Fruit fly (Drosophila melanogaster) whole organism, prepupa: ENCODE measurements around the gene AdamTS-A.

ENCODE experiments used
- CG11294 ChIP-seq: fragments of 200-800 bp; sonication (Bioruptor generic); IDR thresholded peaks from 2 replicates; pipeline ENCODE4 v1.3.6; 2022; ENCODE audit warnings: missing biosample characterization, missing genetic modification characterization
- CG31627 ChIP-seq: fragments of 200-800 bp; sonication (Bioruptor generic); optimal IDR thresholded peaks from 3 replicates; lab custom pipeline; 2016; ENCODE audit warnings: missing biosample characterization, missing genetic modification characterization
- CG6276 ChIP-seq: fragments of 200-800 bp; sonication (Bioruptor generic); optimal IDR thresholded peaks from 2 replicates; lab custom pipeline; 2017; ENCODE audit warnings: missing biosample characterization, mild to moderate bottlenecking, missing genetic modification characterization
- CG6808 ChIP-seq: fragments of 200-800 bp; sonication (Bioruptor generic); optimal IDR thresholded peaks from 3 replicates; lab custom pipeline; 2017; ENCODE audit warnings: missing biosample characterization, missing genetic modification characterization, mild to moderate bottlenecking, moderate library complexity, missing genetic modification reagents
- CG6854 ChIP-seq: fragments of 200-800 bp; sonication (Bioruptor generic); optimal IDR thresholded peaks from 2 replicates; lab custom pipeline; 2017; ENCODE audit warnings: missing biosample characterization, mild to moderate bottlenecking, missing genetic modification characterization
- CG8319 ChIP-seq: fragments of 200-800 bp; sonication (Bioruptor generic); optimal IDR thresholded peaks from 3 replicates; lab custom pipeline; 2016; ENCODE audit warnings: missing biosample characterization, missing genetic modification characterization
- CG9139 ChIP-seq: fragments of 200-800 bp; sonication (Bioruptor generic); optimal IDR thresholded peaks from 3 replicates; lab custom pipeline; 2017; ENCODE audit warnings: missing biosample characterization, mild to moderate bottlenecking, missing genetic modification characterization
- Sox102F ChIP-seq: fragments of 200-800 bp; sonication (Bioruptor generic); optimal IDR thresholded peaks from 2 replicates; lab custom pipeline; 2016; ENCODE audit warnings: missing biosample characterization, mild to moderate bottlenecking, missing genetic modification characterization
- acj6 ChIP-seq: fragments of 200-800 bp; sonication (Bioruptor generic); optimal IDR thresholded peaks from 3 replicates; lab custom pipeline; 2016; ENCODE audit warnings: missing biosample characterization, missing genetic modification characterization
- net ChIP-seq: fragments of 200-800 bp; sonication (Bioruptor generic); optimal IDR thresholded peaks from 3 replicates; lab custom pipeline; 2016; ENCODE audit warnings: missing biosample characterization, missing genetic modification characterization
- topi ChIP-seq: fragments of 200-800 bp; sonication (Bioruptor generic); optimal IDR thresholded peaks from 3 replicates; lab custom pipeline; 2016; ENCODE audit warnings: missing biosample characterization, missing genetic modification characterization

DNA sequence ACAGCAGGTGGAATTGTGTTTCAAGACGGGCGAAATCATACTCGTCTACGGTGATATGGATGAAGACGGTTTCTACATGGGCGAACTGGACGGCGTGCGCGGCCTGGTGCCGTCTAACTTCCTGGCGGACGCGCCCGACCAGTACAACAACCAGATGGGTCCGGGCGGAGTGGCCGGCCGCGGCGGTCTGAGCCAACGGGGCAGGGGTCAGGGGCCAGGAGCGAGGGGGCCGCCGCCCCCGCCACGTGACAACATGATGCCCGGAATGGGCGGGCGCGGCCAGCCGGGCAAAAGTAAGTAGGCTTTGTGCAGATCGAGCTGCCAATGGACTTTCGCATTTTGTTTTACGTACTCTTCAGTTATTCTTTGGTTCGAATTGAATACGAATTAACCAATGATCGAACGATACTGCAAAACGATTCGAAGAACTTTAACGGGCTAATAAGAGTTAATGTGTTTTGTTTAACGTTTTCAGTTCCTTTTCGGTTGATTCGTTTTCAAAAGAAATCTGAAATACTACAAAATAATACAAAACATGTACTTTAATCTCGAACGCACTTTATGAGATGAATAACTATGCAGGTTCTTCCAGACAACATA, 82.7 kb downstream of the AdamTS-A start:
- no peak for TF ChIP-seq CG6854 (GFP tag; lab: Kevin White, UChicago)
- TF ChIP-seq CG6808 (GFP tag; lab: Kevin White, UChicago) = no peak
- no peak for TF ChIP-seq Sox102F (GFP tag; lab: Kevin White, UChicago)
- TF ChIP-seq CG11294 = no peak
- TF ChIP-seq CG8319 (GFP tag; lab: Kevin White, UChicago) = no peak
- TF ChIP-seq topi (GFP tag; lab: Kevin White, UChicago) = no peak
- no peak for TF ChIP-seq CG31627 (GFP tag; lab: Kevin White, UChicago)
- TF ChIP-seq net = no peak
- no peak for TF ChIP-seq CG6276 (GFP tag; lab: Kevin White, UChicago)
- no peak for TF ChIP-seq acj6
- no peak for TF ChIP-seq CG9139
